Worm (Caenorhabditis elegans): Measurements from ENCODE around the gene best-17.

DNA sequence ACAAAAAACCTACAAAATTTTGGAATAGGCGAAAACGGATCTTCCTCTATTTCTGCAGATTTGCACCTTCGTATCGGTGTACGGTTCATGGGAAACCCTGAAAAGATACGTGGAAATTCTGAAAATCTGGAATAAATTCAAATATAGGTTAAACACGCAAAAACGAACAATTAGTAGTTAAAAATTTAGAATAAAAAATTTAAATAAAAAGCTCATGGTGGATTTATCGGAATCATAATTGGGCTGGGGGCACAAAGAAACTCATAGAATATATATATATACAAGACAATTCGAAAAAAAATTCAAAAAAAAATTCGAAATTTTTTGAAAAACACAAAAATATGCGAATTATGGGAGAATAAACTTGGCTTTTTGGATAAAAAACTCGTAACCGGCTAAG lies 22.4 kb downstream of the best-17 start, which contains the start of gene helq-1:
- TF ChIP-seq unc-39 (tag; optimal IDR thresholded peaks at IDR 0.05) = no peak
- TF ChIP-seq dve-1 (tag; optimal IDR thresholded peaks at IDR 0.05; ENCODE audit: insufficient read depth) = no peak
- no peak for TF ChIP-seq unc-62 (GFP tag; optimal IDR thresholded peaks at IDR 0.05 in 1 of 2)
- TF ChIP-seq unc-62 (tag; optimal IDR thresholded peaks at IDR 0.05) = no peak
- TF ChIP-seq ama-1 (optimal IDR thresholded peaks at IDR 0.05) = no peak
- TF ChIP-seq rbr-2 (tag; optimal IDR thresholded peaks at IDR 0.05) = no peak
- no peak for TF ChIP-seq vab-7 (GFP tag; IDR thresholded peaks at IDR 0.05)
- no peak for TF ChIP-seq fkh-10 (GFP tag; optimal IDR thresholded peaks at IDR 0.05)
- TF ChIP-seq F37D6.2 (tag; optimal IDR thresholded peaks at IDR 0.05) = no peak
- no peak for TF ChIP-seq egl-27 (tag; optimal IDR thresholded peaks at IDR 0.05)
- TF ChIP-seq lsy-2 (tag; optimal IDR thresholded peaks at IDR 0.05) = no peak
- TF ChIP-seq R02D3.7 (tag; optimal IDR thresholded peaks at IDR 0.05) = no peak
